Fruit fly (Drosophila melanogaster): ENCODE results near the gene CG3123.
A peak's percentile ranks its signal among the peaks of the same experiment; 100 is the strongest.

CG3123 gene

DNA sequence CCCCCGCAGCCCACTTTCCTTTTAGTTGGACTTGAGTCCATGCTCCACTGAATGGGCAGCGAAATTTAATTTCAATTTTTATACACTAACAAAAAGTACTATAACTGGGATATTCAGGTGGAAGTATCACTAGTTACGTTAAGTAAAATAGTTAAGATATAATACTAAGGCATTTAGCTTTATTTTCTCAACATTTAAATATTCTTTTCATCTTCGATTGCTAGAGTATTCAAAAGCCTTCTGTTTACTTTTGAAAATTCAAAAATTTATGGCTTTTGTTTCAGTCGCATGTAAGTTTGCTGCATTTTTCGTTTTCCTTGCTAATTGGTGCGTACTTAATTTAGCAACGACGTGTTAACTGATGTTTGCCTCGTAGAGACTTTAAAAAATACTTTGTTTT, 26.3 kb upstream of the CG3123 start:
- TF ChIP-seq Mnt (GFP tag; optimal IDR thresholded peaks at IDR 0.05) (no peak), bab1 (GFP tag; optimal IDR thresholded peaks at IDR 0.05) (no peak), CG12768 (GFP tag; optimal IDR thresholded peaks at IDR 0.05) (peak; percentile 45), pad (GFP tag; optimal IDR thresholded peaks at IDR 0.05) (no peak), cic (GFP tag; optimal IDR thresholded peaks at IDR 0.05) (no peak)

DNA sequence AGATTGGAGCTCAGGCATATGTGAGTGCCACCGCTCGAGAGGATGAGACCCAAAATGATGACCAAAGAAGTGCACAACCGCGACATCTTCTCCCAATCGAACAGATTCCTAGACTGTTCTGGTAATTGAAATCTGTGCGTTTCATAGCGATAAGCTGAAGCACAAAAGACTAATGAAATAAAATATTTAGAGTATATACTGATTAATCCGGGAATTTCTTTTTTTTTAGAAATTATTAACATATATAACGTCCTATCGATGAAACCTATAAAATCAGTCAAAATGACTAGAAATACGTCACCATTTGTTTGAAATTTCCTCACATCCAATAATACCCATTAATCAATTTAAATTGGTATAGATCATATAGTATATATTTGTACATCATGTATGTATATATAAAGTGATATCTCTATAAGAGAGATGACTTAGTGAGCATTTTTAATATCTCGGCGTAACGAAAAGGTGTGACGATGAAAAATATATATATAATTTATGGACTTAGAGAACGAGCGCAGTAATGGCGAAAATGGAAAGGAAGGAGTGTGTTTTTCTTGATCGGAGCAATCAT, 21.9 kb upstream of the CG3123 start, which contains the start of the genes CG3117 and CG2983:
Gene CG3117 (minus strand): TSS at position 101 of the 571 bp plus-strand sequence.
Gene CG2983 (plus strand): TSS at position 521 of the 571 bp plus-strand sequence.
- TF ChIP-seq CG1620 (GFP tag; optimal IDR thresholded peaks at IDR 0.05) = no peak
- TF ChIP-seq bab1 (GFP tag; optimal IDR thresholded peaks at IDR 0.05) = no peak
- TF ChIP-seq CG12768 (GFP tag; optimal IDR thresholded peaks at IDR 0.05) = no peak
- TF ChIP-seq CG11617 (GFP tag; optimal IDR thresholded peaks at IDR 0.05) = no peak
- no peak for TF ChIP-seq CG33017 (tag; optimal IDR thresholded peaks at IDR 0.05)
- TF ChIP-seq CG5204 (GFP tag; optimal IDR thresholded peaks at IDR 0.05) = no peak
- no peak for TF ChIP-seq Mnt (GFP tag; optimal IDR thresholded peaks at IDR 0.05)
- TF ChIP-seq tj (GFP tag; optimal IDR thresholded peaks at IDR 0.05) = no peak
- TF ChIP-seq pad (GFP tag; optimal IDR thresholded peaks at IDR 0.05) = no peak
- no peak for TF ChIP-seq CG7101 (tag; optimal IDR thresholded peaks at IDR 0.05)
- no peak for TF ChIP-seq cnc (optimal IDR thresholded peaks at IDR 0.05)

DNA sequence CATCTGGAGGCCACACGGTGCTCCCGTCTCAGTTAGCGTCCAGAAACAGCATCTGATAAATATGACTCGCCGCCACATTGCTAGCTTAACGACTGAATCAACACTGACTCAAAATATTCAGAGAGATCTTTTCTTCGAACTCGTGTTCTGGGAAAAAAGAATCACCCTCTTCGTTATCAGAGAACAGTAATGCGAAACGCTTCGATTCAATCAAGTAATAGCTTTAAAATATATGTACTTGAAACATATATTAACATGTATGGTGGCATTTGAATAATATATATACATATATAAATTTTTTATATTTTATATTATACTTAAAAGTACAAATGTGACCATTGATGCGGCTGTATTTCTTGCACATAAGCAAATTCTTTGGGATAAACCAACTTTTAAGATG, 20.3 kb upstream of the CG3123 start, which contains the start of gene CG18557:
Gene CG18557 (minus strand): TSS at position 101 of the 400 bp plus-strand sequence.
- no peak for TF ChIP-seq tj (GFP tag; optimal IDR thresholded peaks at IDR 0.05)
- TF ChIP-seq CG14711 (tag; optimal IDR thresholded peaks at IDR 0.05) = no peak
- no peak for TF ChIP-seq Hr96 (GFP tag; optimal IDR thresholded peaks at IDR 0.05)
- no peak for TF ChIP-seq ovo (GFP tag; optimal IDR thresholded peaks at IDR 0.05)
- peak; percentile 55 for TF ChIP-seq kay (GFP tag; ENCODE audit: borderline replicate concordance)
- no peak for TF ChIP-seq CG5204 (GFP tag; optimal IDR thresholded peaks at IDR 0.05)

DNA sequence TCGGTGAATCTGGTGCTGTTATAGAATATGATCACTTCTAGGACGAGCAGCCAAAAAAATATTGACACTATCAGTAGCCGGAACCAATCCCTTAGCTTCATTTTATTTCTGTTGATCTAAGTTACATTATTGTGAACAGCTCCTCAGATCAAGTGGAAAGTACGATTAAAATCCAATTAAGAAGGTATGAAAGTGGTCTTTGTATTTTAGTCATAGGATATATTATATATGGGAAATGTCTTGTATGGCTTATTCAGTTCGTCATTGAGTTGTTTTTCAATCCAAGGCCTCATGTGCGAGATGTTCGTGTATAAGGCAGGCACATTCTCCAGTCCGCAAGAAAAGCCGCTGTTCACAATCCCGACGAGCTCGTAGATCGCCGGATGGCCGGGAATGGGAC, 19.1 kb upstream of the CG3123 start, which contains the start of gene CG18558:
Gene CG18558 (minus strand): TSS at position 101 of the 400 bp plus-strand sequence.
- TF ChIP-seq CG33017 (tag; optimal IDR thresholded peaks at IDR 0.05) = no peak
- no peak for TF ChIP-seq Mnt (GFP tag; optimal IDR thresholded peaks at IDR 0.05)
- no peak for TF ChIP-seq bab1 (GFP tag; optimal IDR thresholded peaks at IDR 0.05)
- TF ChIP-seq pad (GFP tag; optimal IDR thresholded peaks at IDR 0.05) = no peak
- no peak for TF ChIP-seq CG5204 (GFP tag; optimal IDR thresholded peaks at IDR 0.05)
- no peak for TF ChIP-seq CG11617 (GFP tag; optimal IDR thresholded peaks at IDR 0.05)
- no peak for TF ChIP-seq CG1620 (GFP tag; optimal IDR thresholded peaks at IDR 0.05)
- no peak for TF ChIP-seq kay (GFP tag; ENCODE audit: borderline replicate concordance)
- TF ChIP-seq toe (GFP tag; optimal IDR thresholded peaks at IDR 0.05) = no peak
- TF ChIP-seq Crg-1 (GFP tag; optimal IDR thresholded peaks at IDR 0.05) = no peak
- no peak for TF ChIP-seq CG14711 (tag; optimal IDR thresholded peaks at IDR 0.05)
- no peak for TF ChIP-seq Hr96 (GFP tag; optimal IDR thresholded peaks at IDR 0.05)

DNA sequence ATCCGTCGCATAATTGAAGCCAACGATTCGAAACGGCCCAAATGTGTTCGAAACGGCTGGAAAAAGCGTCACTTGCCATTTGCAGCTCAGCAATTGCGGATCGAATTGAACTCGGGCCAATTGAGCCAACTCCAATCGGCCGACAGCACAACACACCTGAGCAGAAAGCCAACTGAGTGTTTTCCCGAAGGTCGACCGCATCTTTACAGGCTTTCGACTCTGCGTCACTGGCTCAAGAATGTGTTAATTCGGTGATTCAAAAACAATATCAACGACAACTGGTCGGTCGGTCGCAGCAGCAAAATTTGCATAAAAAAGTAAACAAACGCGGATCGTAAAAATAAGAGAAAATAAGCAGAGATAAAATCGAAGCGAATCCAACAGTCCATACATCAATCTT, 15.0 kb upstream of the CG3123 start:
- TF ChIP-seq Clk (GFP tag; optimal IDR thresholded peaks at IDR 0.05) = no peak
- no peak for TF ChIP-seq Mnt (GFP tag; optimal IDR thresholded peaks at IDR 0.05)
- TF ChIP-seq Crg-1 (GFP tag; optimal IDR thresholded peaks at IDR 0.05) = no peak
- TF ChIP-seq bab1 (GFP tag; optimal IDR thresholded peaks at IDR 0.05) = no peak
- TF ChIP-seq kay (GFP tag; ENCODE audit: borderline replicate concordance) = no peak
- TF ChIP-seq CG12768 (GFP tag; optimal IDR thresholded peaks at IDR 0.05) = no peak
- TF ChIP-seq CG5204 (GFP tag; optimal IDR thresholded peaks at IDR 0.05) = no peak
- no peak for TF ChIP-seq tj (GFP tag; optimal IDR thresholded peaks at IDR 0.05)
- no peak for TF ChIP-seq cic (GFP tag; optimal IDR thresholded peaks at IDR 0.05)
- no peak for TF ChIP-seq toe (GFP tag; optimal IDR thresholded peaks at IDR 0.05)
- TF ChIP-seq pad (GFP tag; optimal IDR thresholded peaks at IDR 0.05) = no peak
- TF ChIP-seq CG1620 (GFP tag; optimal IDR thresholded peaks at IDR 0.05) = no peak
- TF ChIP-seq CG33017 (tag; optimal IDR thresholded peaks at IDR 0.05) = no peak
- no peak for TF ChIP-seq cnc (optimal IDR thresholded peaks at IDR 0.05)

DNA sequence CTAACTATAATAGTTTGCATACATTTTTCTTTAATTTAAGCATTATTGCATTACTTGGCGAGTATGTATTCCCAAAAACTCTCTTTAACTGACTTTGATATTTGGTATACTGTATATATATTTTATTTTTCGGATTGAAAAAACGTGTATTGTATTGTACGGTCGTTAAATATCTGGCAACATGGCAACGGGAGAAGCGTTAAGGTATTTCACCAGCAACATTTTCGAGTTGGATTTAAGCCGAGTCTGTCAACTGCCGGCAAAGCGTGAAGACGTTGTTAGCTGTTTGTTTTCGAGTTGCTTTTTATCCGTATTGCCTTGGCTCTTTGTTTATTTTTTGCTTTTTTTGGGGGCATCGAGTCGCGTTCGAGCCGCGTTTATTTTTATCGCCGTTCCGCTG, 14.5 kb upstream of the CG3123 start, which contains the start of gene CG2975:
Gene CG2975 (plus strand): TSS at position 275 of the 400 bp plus-strand sequence.
- no peak for TF ChIP-seq cic (GFP tag; optimal IDR thresholded peaks at IDR 0.05)

DNA sequence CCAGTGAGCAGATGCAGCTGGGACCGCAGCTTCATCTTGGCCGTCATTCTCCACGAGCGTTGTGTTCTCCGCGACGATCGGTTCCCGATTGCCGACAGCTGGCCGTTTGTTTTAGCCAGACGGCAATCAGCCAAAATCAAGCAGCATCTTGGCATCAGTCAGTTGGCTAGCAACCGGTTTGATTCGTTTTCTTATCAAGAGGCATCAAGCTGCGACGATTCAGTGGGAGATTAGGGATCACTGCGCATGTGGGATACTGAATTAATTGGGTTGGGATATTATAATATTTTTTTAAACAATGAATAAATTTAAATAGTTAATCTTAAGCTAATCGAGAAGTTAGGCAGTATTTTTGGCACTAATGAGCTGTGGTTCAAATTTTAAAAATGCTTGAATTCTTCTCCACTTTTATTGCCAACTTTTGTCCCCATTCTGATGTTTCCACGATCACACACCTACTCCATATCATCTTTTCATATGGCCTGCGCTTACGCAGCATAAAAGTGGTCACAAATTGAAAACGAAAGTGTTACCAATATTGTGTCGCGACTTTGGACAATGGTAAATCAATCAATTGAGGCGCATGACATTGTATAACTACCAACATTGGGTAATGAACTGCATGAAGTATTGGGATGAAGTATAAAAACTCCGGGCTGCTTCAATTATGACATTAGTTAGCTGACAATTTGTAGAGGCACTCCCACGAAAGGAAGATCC, 12.6 kb upstream of the CG3123 start, which contains the start of the genes CG3119 and Cpr23B:
Gene CG3119 (minus strand): TSS at position 92 of the 720 bp plus-strand sequence.
Gene Cpr23B (plus strand): TSS at position 670 of the 720 bp plus-strand sequence.
- TF ChIP-seq CG5204 (GFP tag; optimal IDR thresholded peaks at IDR 0.05) = no peak
- TF ChIP-seq ovo (GFP tag; optimal IDR thresholded peaks at IDR 0.05) = no peak
- TF ChIP-seq bab1 (GFP tag; optimal IDR thresholded peaks at IDR 0.05) = no peak
- TF ChIP-seq cic (GFP tag; optimal IDR thresholded peaks at IDR 0.05) = no peak
- TF ChIP-seq CG12768 (GFP tag; optimal IDR thresholded peaks at IDR 0.05) = no peak
- no peak for TF ChIP-seq CG7101 (tag; optimal IDR thresholded peaks at IDR 0.05)
- TF ChIP-seq pad (GFP tag; optimal IDR thresholded peaks at IDR 0.05) = no peak
- no peak for TF ChIP-seq toe (GFP tag; optimal IDR thresholded peaks at IDR 0.05)
- TF ChIP-seq cnc (optimal IDR thresholded peaks at IDR 0.05) = no peak
- TF ChIP-seq CG1620 (GFP tag; optimal IDR thresholded peaks at IDR 0.05) = no peak
- TF ChIP-seq kay (GFP tag; ENCODE audit: borderline replicate concordance) = no peak
- TF ChIP-seq Hr96 (GFP tag; optimal IDR thresholded peaks at IDR 0.05) = no peak
